Worm (Caenorhabditis elegans) whole organism, L4/young adult: Measurements from ENCODE around the gene fbxb-21.

Experiments used
- W03F9.2 ChIP-seq: fragments of 150-350 bp; optimal IDR thresholded peaks from 2 replicates; lab custom pipeline; 2014; ENCODE audit warnings: missing biosample characterization, missing genetic modification characterization
- him-1 ChIP-seq: sonication (generic microtip); optimal IDR thresholded peaks from 2 replicates; lab custom pipeline; 2016; ENCODE audit warnings: missing genotype, missing genetic modification reagents, missing genetic modification characterization, missing compliant biosample characterization

- TF ChIP-seq W03F9.2 (tag; lab: Kevin White, UChicago) (no peak), him-1 (tag; lab: Kevin White, UChicago) (no peak)
Measured at ce11 chrII:1606079-1606478, 42.6 kb downstream of the fbxb-21 start, which contains the start of gene bath-33.
